Fruit fly (Drosophila melanogaster) whole organism, wandering third instar larva: ENCODE measurements around the gene CG42781.
A peak's percentile ranks its signal among the peaks of the same experiment; 100 is the strongest.

Experiments used
- Abd-B ChIP-seq: fragments of >200 bp; optimal IDR thresholded peaks from 2 replicates; lab custom pipeline; 2017; ENCODE audit warnings: missing biosample characterization, missing genetic modification characterization
- CG32264 ChIP-seq: fragments of 200-800 bp; sonication (Bioruptor generic); optimal IDR thresholded peaks from 2 replicates; lab custom pipeline; 2016; ENCODE audit warnings: missing biosample characterization, missing genetic modification characterization
- CG9705 ChIP-seq: fragments of 200-800 bp; sonication (Bioruptor generic); optimal IDR thresholded peaks from 2 replicates; lab custom pipeline; 2018; ENCODE audit warnings: missing biosample characterization, mild to moderate bottlenecking, missing genetic modification characterization
- CrebA ChIP-seq: fragments of 200-800 bp; sonication (Bioruptor generic); optimal IDR thresholded peaks from 2 replicates; lab custom pipeline; 2016; ENCODE audit warnings: missing biosample characterization, mild to moderate bottlenecking, missing genetic modification characterization, borderline replicate concordance
- Dfd ChIP-seq: fragments of >200 bp; optimal IDR thresholded peaks from 2 replicates; lab custom pipeline; 2017; ENCODE audit warnings: missing biosample characterization, missing genetic modification characterization
- Dif ChIP-seq: fragments of 200-275, 200-300 bp; sonication (Bioruptor generic); optimal IDR thresholded peaks from 2 replicates; lab custom pipeline; 2018; ENCODE audit warnings: missing biosample characterization, missing genetic modification characterization; ENCODE audit not compliant: partially characterized antibody
- GATAd ChIP-seq: sonication (Bioruptor generic); optimal IDR thresholded peaks from 2 replicates; lab custom pipeline; 2016; ENCODE audit warnings: missing biosample characterization, missing genetic modification characterization
- HLH106 ChIP-seq: fragments of 200-800 bp; optimal IDR thresholded peaks from 3 replicates; lab custom pipeline; 2019; ENCODE audit warnings: missing biosample characterization, mild to moderate bottlenecking, missing genetic modification characterization, moderate library complexity
- Hnf4 ChIP-seq: fragments of 200-800 bp; sonication (Bioruptor generic); optimal IDR thresholded peaks from 2 replicates; lab custom pipeline; 2016; ENCODE audit warnings: missing biosample characterization, mild to moderate bottlenecking, missing genetic modification characterization
- Hr78 ChIP-seq: fragments of >200 bp; optimal IDR thresholded peaks from 2 replicates; lab custom pipeline; 2017; ENCODE audit warnings: missing biosample characterization, missing genetic modification characterization
- Hr83 ChIP-seq: fragments of 200-300 bp; sonication (Bioruptor generic); optimal IDR thresholded peaks from 2 replicates; lab custom pipeline; 2016; ENCODE audit warnings: missing biosample characterization, mild to moderate bottlenecking, missing genetic modification characterization, moderate library complexity; ENCODE audit not compliant: poor library complexity, severe bottlenecking
- Jra ChIP-seq: sonication (Bioruptor generic); optimal IDR thresholded peaks from 2 replicates; lab custom pipeline; 2016; ENCODE audit warnings: missing biosample characterization, missing genetic modification characterization
- Mio ChIP-seq: sonication (Bioruptor generic); optimal IDR thresholded peaks from 2 replicates; lab custom pipeline; 2016; ENCODE audit warnings: missing biosample characterization, missing genetic modification characterization
- Myc ChIP-seq: fragments of >200 bp; optimal IDR thresholded peaks from 2 replicates; lab custom pipeline; 2017
- N ChIP-seq: fragments of >200 bp; optimal IDR thresholded peaks from 2 replicates; lab custom pipeline; 2018; ENCODE audit warnings: missing biosample characterization, missing external identifiers, missing genetic modification characterization
- OdsH ChIP-seq: fragments of 200-800 bp; sonication (Bioruptor generic); optimal IDR thresholded peaks from 2 replicates; lab custom pipeline; 2016; ENCODE audit warnings: missing biosample characterization, mild to moderate bottlenecking, missing genetic modification characterization
- Rel ChIP-seq, 2 experiments: fragments of 200-800 bp; sonication (Bioruptor generic) in 1 of 2; optimal IDR thresholded peaks; 2 replicates in 1 of 2; 3 replicates in 1 of 2; lab custom pipeline; 2016 to 2019; ENCODE audit warnings: mild to moderate bottlenecking in 2 of 2, missing biosample characterization in 2 of 2, missing genetic modification characterization in 2 of 2, moderate library complexity in 1 of 2
- Sp1 ChIP-seq: fragments of 200-800 bp; sonication (Bioruptor generic); optimal IDR thresholded peaks from 3 replicates; lab custom pipeline; 2019; ENCODE audit warnings: missing biosample characterization, mild to moderate bottlenecking, missing genetic modification characterization, moderate library complexity
- Vsx2 ChIP-seq: fragments of 200-300, 225-300 bp; sonication (Bioruptor generic); optimal IDR thresholded peaks from 2 replicates; lab custom pipeline; 2018; ENCODE audit warnings: missing biosample characterization, missing genetic modification characterization; ENCODE audit not compliant: partially characterized antibody
- br ChIP-seq: fragments of 200-800 bp; sonication (Bioruptor generic); optimal IDR thresholded peaks from 2 replicates; lab custom pipeline; 2016; ENCODE audit warnings: missing biosample characterization, missing genetic modification characterization
- brk ChIP-seq: fragments of 200-800 bp; sonication (Bioruptor generic); optimal IDR thresholded peaks from 2 replicates; lab custom pipeline; 2016; ENCODE audit warnings: missing biosample characterization, mild to moderate bottlenecking, missing genetic modification characterization
- dl ChIP-seq, 2 experiments: fragments of 175-275, 200-275 bp in 1 of 2; fragments of 200-275 bp in 1 of 2; sonication (Bioruptor generic); optimal IDR thresholded peaks; lab custom pipeline; 2018; ENCODE audit warnings: mild to moderate bottlenecking in 2 of 2, missing biosample characterization in 2 of 2, missing genetic modification characterization in 2 of 2, moderate library complexity in 2 of 2; ENCODE audit not compliant: partially characterized antibody in 2 of 2, insufficient read depth in 1 of 2
- dmrt93B ChIP-seq: fragments of 200-800 bp; sonication (Bioruptor generic); optimal IDR thresholded peaks from 2 replicates; lab custom pipeline; 2018; ENCODE audit warnings: missing biosample characterization, mild to moderate bottlenecking, missing genetic modification characterization
- dsf ChIP-seq: sonication (Bioruptor generic); optimal IDR thresholded peaks from 2 replicates; lab custom pipeline; 2016; ENCODE audit warnings: missing biosample characterization, missing genetic modification characterization, borderline replicate concordance
- ey ChIP-seq: fragments of 200-800 bp; sonication (Bioruptor generic); optimal IDR thresholded peaks from 2 replicates; lab custom pipeline; 2016; ENCODE audit warnings: missing biosample characterization, missing genetic modification characterization
- foxo ChIP-seq, 2 experiments: fragments of 200-800 bp; sonication (Bioruptor generic); optimal IDR thresholded peaks; 2 replicates in 1 of 2; 3 replicates in 1 of 2; lab custom pipeline; 2016 to 2017; ENCODE audit warnings: missing biosample characterization in 2 of 2, missing genetic modification characterization in 2 of 2
- fru ChIP-seq: fragments of 200-800 bp; sonication (Bioruptor generic); optimal IDR thresholded peaks from 3 replicates; lab custom pipeline; 2016; ENCODE audit warnings: missing biosample characterization, mild to moderate bottlenecking, missing genetic modification characterization
- h ChIP-seq: fragments of 200-800 bp; sonication (Bioruptor generic); optimal IDR thresholded peaks from 3 replicates; lab custom pipeline; 2016; ENCODE audit warnings: missing biosample characterization, mild to moderate bottlenecking, missing genetic modification characterization
- jim ChIP-seq: fragments of 175-275, 200-325 bp; sonication (Bioruptor generic); optimal IDR thresholded peaks from 2 replicates; lab custom pipeline; 2016; ENCODE audit warnings: missing biosample characterization, mild to moderate bottlenecking, missing genetic modification characterization
- lola ChIP-seq: fragments of >200 bp; optimal IDR thresholded peaks from 2 replicates; lab custom pipeline; 2017; ENCODE audit warnings: missing biosample characterization, missing genetic modification characterization
- pan ChIP-seq: fragments of >200 bp; optimal IDR thresholded peaks from 2 replicates; lab custom pipeline; 2017
- psq ChIP-seq: fragments of 200-800 bp; sonication (Bioruptor generic); optimal IDR thresholded peaks from 3 replicates; lab custom pipeline; 2017; ENCODE audit warnings: missing biosample characterization, mild to moderate bottlenecking, missing genetic modification characterization, moderate library complexity
- rgr ChIP-seq: fragments of 200-800 bp; sonication (Bioruptor generic); optimal IDR thresholded peaks from 3 replicates; lab custom pipeline; 2016; ENCODE audit warnings: missing biosample characterization, mild to moderate bottlenecking, missing genetic modification characterization
- sage ChIP-seq: fragments of 200-800 bp; sonication (Bioruptor generic); optimal IDR thresholded peaks from 2 replicates; lab custom pipeline; 2016; ENCODE audit warnings: missing biosample characterization, mild to moderate bottlenecking, missing genetic modification characterization
- sv ChIP-seq: fragments of 200-800 bp; sonication (Bioruptor generic); optimal IDR thresholded peaks from 3 replicates; lab custom pipeline; 2016; ENCODE audit warnings: missing biosample characterization, missing genetic modification characterization
- tai ChIP-seq: sonication (Bioruptor generic); optimal IDR thresholded peaks from 2 replicates; lab custom pipeline; 2016; ENCODE audit warnings: missing biosample characterization, missing genetic modification characterization
- usp ChIP-seq: fragments of >200 bp; optimal IDR thresholded peaks from 2 replicates; lab custom pipeline; 2017; ENCODE audit warnings: missing biosample characterization, missing genetic modification characterization
- woc ChIP-seq: sonication (Bioruptor generic); optimal IDR thresholded peaks from 2 replicates; lab custom pipeline; 2016; ENCODE audit warnings: missing biosample characterization, mild to moderate bottlenecking, missing genetic modification characterization

Gene CG42781

DNA sequence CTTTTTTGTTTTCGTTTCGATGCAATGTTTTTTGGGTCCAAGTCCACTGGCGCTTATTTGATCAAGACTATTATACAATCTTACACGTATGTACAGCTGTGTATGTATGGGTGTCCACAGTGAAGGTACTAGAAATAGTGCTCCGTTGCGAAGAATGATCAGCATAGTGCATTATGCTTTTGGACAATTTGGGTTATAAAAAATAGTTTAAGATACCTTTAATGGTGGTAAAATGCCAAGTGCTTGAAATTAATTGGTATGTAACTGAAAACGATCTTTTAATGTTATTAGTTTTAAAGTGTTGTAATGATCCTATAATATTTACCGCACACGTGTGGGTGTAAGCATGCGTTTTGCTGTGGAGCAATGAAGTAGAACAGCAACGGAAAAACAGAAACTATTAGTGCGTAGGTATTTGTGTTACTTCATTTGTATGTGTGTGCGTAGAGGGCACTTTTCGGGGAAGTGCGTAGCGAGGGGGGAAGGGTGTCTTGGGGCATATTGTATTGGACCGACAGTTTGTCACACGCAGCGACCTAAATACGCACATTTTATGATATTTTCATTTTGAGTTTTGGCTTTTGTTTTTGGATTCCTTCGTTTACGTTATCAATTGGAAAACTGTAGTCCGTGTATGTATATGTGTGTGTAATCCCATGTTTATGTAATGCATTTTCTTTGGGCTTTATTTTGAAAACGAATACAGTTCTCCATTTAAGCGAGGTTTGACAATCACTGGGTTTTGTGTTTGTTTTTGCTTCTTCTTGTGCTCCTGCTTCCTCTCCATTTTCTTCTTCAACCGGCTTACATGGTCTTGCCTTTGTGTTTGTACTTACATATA lies 46.4 kb downstream of the CG42781 start:
- TF ChIP-seq Myc (lab: Kevin White, UChicago) (no peak), sv (peak; percentile 81), HLH106 (tag; lab: Kevin White, UChicago) (peak; percentile 0)
- TF ChIP-seq, all 38 proteins: peak for 2

- TF ChIP-seq dl (GFP tag; optimal IDR thresholded peaks at IDR 0.05; lab: Kevin White, UChicago; ENCODE audit: insufficient read depth in 1 of 2, partially characterized antibody in 2 of 2) (no peak), Mio (GFP tag; lab: Kevin White, UChicago) (no peak), Rel (GFP tag; optimal IDR thresholded peaks at IDR 0.05; lab: Kevin White, UChicago) (peak; percentile 18), Rel (tag; optimal IDR thresholded peaks at IDR 0.05; lab: Kevin White, UChicago) (peak; percentile 12), brk (GFP tag; lab: Kevin White, UChicago) (peak; percentile 89), lola (GFP tag; lab: Kevin White, UChicago) (no peak), Vsx2 (GFP tag; lab: Kevin White, UChicago) (no peak), sv (no peak), h (GFP tag; lab: Kevin White, UChicago) (peak; percentile 78), br (peak; percentile 58), dsf (GFP tag; lab: Kevin White, UChicago) (no peak), rgr (GFP tag; lab: Kevin White, UChicago) (peak; percentile 60), ey (peak; percentile 79), Hnf4 (peak; percentile 3), Jra (GFP tag; lab: Kevin White, UChicago) (peak; percentile 3), sage (GFP tag; lab: Kevin White, UChicago) (peak; percentile 46), dmrt93B (GFP tag; lab: Kevin White, UChicago) (peak; percentile 53), Hr83 (GFP tag; lab: Kevin White, UChicago) (no peak), Myc (lab: Kevin White, UChicago) (no peak), tai (GFP tag; lab: Kevin White, UChicago) (no peak), pan (lab: Kevin White, UChicago) (no peak), Hr78 (no peak), woc (GFP tag; lab: Kevin White, UChicago) (peak; percentile 64), foxo (GFP tag; optimal IDR thresholded peaks at IDR 0.05; lab: Kevin White, UChicago) (peak in 1 of 2 experiments; percentile 89), Sp1 (peak; percentile 81), Dfd (GFP tag; lab: Kevin White, UChicago) (no peak), CG32264 (no peak), CG9705 (peak; percentile 41), psq (GFP tag; lab: Kevin White, UChicago) (peak; percentile 67), GATAd (GFP tag; lab: Kevin White, UChicago) (no peak), fru (peak; percentile 93), Dif (GFP tag; lab: Kevin White, UChicago) (no peak), OdsH (peak; percentile 69), jim (GFP tag; lab: Kevin White, UChicago) (no peak), CrebA (no peak), usp (GFP tag; lab: Kevin White, UChicago) (no peak), N (GFP tag; lab: Kevin White, UChicago) (no peak), HLH106 (tag; lab: Kevin White, UChicago) (peak; percentile 81), Abd-B (GFP tag; lab: Kevin White, UChicago) (no peak)
Observed at dm6 chrX:7335524-7335991, 47.2 kb downstream of the CG42781 start.
